Fruit fly (Drosophila melanogaster) whole organism, embryonic: ENCODE measurements around the gene aop.
A peak's percentile ranks its signal among the peaks of the same experiment; 100 is the strongest.

Experiments
- CG10209 ChIP-seq: fragments of 200-800 bp; sonication (Bioruptor generic); optimal IDR thresholded peaks from 3 replicates; lab custom pipeline; 2017; ENCODE audit warnings: missing biosample characterization, mild to moderate bottlenecking, missing genetic modification characterization, missing genetic modification reagents
- CG1024 ChIP-seq: fragments of 200-800 bp; sonication (Bioruptor generic); IDR thresholded peaks from 2 replicates; pipeline ENCODE4 v1.3.6; 2022; ENCODE audit warnings: missing biosample characterization, missing genetic modification characterization
- CG10543 ChIP-seq: fragments of 200-800 bp; sonication (Bioruptor generic); optimal IDR thresholded peaks from 3 replicates; lab custom pipeline; 2017; ENCODE audit warnings: missing biosample characterization, mild to moderate bottlenecking, missing genetic modification characterization, moderate library complexity
- CG14050 ChIP-seq: fragments of 200-800 bp; sonication (Bioruptor generic); IDR thresholded peaks from 3 replicates; pipeline ENCODE4 v1.3.6; 2022; ENCODE audit warnings: missing biosample characterization, missing genetic modification characterization
- CG15269 ChIP-seq: fragments of 200-800 bp; sonication (Bioruptor generic); optimal IDR thresholded peaks from 2 replicates; lab custom pipeline; 2018; ENCODE audit warnings: missing biosample characterization, mild to moderate bottlenecking, missing genetic modification characterization, moderate library complexity
- CG1602 ChIP-seq: fragments of 200-800 bp; sonication (Bioruptor generic); optimal IDR thresholded peaks from 3 replicates; lab custom pipeline; 2016; ENCODE audit warnings: missing biosample characterization, missing genetic modification characterization
- CG2129 ChIP-seq: fragments of 200-800 bp; sonication (Bioruptor generic); IDR thresholded peaks from 2 replicates; pipeline ENCODE4 v1.3.6; 2022; ENCODE audit warnings: missing biosample characterization, missing genetic modification characterization; ENCODE audit not compliant: partially characterized antibody
- CG3163 ChIP-seq: fragments of 200-800 bp; sonication (Bioruptor generic); optimal IDR thresholded peaks from 3 replicates; lab custom pipeline; 2016; ENCODE audit warnings: missing biosample characterization, missing genetic modification characterization
- CG3847 ChIP-seq: fragments of 200-800 bp; sonication (Bioruptor generic); IDR thresholded peaks from 2 replicates; pipeline ENCODE4 v1.3.6; 2022; ENCODE audit warnings: missing biosample characterization, missing genetic modification characterization
- CG4854 ChIP-seq: fragments of 200-800 bp; sonication (Bioruptor generic); optimal IDR thresholded peaks from 2 replicates; lab custom pipeline; 2016; ENCODE audit warnings: missing biosample characterization, missing genetic modification characterization, inconsistent platforms
- CG7372 ChIP-seq: fragments of 200-800 bp; sonication (Bioruptor generic); IDR thresholded peaks from 2 replicates; pipeline ENCODE4 v1.3.6; 2022; ENCODE audit warnings: missing biosample characterization, missing genetic modification characterization
- CG8924 ChIP-seq: fragments of 200-800 bp; optimal IDR thresholded peaks from 3 replicates; lab custom pipeline; 2019; ENCODE audit warnings: missing biosample characterization, mild to moderate bottlenecking, missing genetic modification characterization, moderate library complexity
- CG8944 ChIP-seq: fragments of 200-800 bp; sonication (Bioruptor generic); optimal IDR thresholded peaks from 3 replicates; lab custom pipeline; 2016; ENCODE audit warnings: missing biosample characterization, missing genetic modification characterization
- CrebB ChIP-seq: fragments of 200-800 bp; sonication (Bioruptor generic); optimal IDR thresholded peaks from 3 replicates; lab custom pipeline; 2018; ENCODE audit warnings: missing biosample characterization, mild to moderate bottlenecking, missing genetic modification characterization
- Doc3 ChIP-seq: fragments of 200-800 bp; sonication (Bioruptor generic); IDR thresholded peaks from 3 replicates; pipeline ENCODE4 v1.3.6; 2022; ENCODE audit warnings: missing biosample characterization, missing genetic modification characterization; ENCODE audit not compliant: partially characterized antibody
- Dp ChIP-seq: fragments of 200-800 bp; sonication (Bioruptor generic); optimal IDR thresholded peaks from 2 replicates; lab custom pipeline; 2018; ENCODE audit warnings: missing biosample characterization, mild to moderate bottlenecking, missing genetic modification characterization, moderate library complexity
- Eip74EF ChIP-seq, 2 experiments: fragments of 200-800 bp in 1 of 2; fragments of >200 bp in 1 of 2; sonication (Bioruptor generic) in 1 of 2; optimal IDR thresholded peaks; 2 replicates each; lab custom pipeline; 2017 to 2019; ENCODE audit warnings: missing biosample characterization in 2 of 2, missing genetic modification characterization in 2 of 2, mild to moderate bottlenecking in 1 of 2, moderate library complexity in 1 of 2
- Ets65A ChIP-seq: fragments of 200-800 bp; sonication (Bioruptor generic); peaks from one replicate; lab custom pipeline; 2016; ENCODE audit warnings: missing biosample characterization, missing genetic modification characterization
- H15 ChIP-seq: fragments of 200-800 bp; sonication (Bioruptor generic); IDR thresholded peaks from 3 replicates; pipeline ENCODE4 v1.3.6; 2022; ENCODE audit warnings: missing biosample characterization, missing genetic modification characterization
- H2.0 ChIP-seq: fragments of 200-800 bp; sonication (Bioruptor generic); IDR thresholded peaks from 2 replicates; pipeline ENCODE4 v1.3.6; 2022; ENCODE audit warnings: missing biosample characterization, missing genetic modification characterization
- HLH4C ChIP-seq: fragments of 200-800 bp; sonication (Bioruptor generic); IDR thresholded peaks from 3 replicates; pipeline ENCODE4 v1.3.6; 2022; ENCODE audit warnings: missing biosample characterization, missing genetic modification characterization; ENCODE audit not compliant: partially characterized antibody
- HLH54F ChIP-seq: fragments of 200-800 bp; sonication (Bioruptor generic); optimal IDR thresholded peaks from 3 replicates; lab custom pipeline; 2016; ENCODE audit warnings: missing biosample characterization, missing genetic modification characterization
- Hand ChIP-seq: fragments of 200-800 bp; sonication (Bioruptor generic); optimal IDR thresholded peaks from 2 replicates; lab custom pipeline; 2017; ENCODE audit warnings: mild to moderate bottlenecking, missing biosample characterization, missing genetic modification reagents, missing genetic modification characterization
- Kr ChIP-seq: fragments of 200-800 bp; sonication (Bioruptor generic); optimal IDR thresholded peaks from 2 replicates; lab custom pipeline; 2017; ENCODE audit warnings: missing biosample characterization, mild to moderate bottlenecking, missing genetic modification characterization
- Med ChIP-seq: fragments of 200-800 bp; sonication (Bioruptor generic); peaks from one replicate; lab custom pipeline; 2016; ENCODE audit warnings: missing biosample characterization, missing genetic modification characterization, mild to moderate bottlenecking, inconsistent platforms, moderate library complexity
- NK7.1 ChIP-seq: fragments of 200-800 bp; sonication (Bioruptor generic); optimal IDR thresholded peaks from 3 replicates; lab custom pipeline; 2016; ENCODE audit warnings: missing biosample characterization, missing genetic modification characterization
- Sin3A ChIP-seq: fragments of >200 bp; optimal IDR thresholded peaks from 2 replicates; lab custom pipeline; 2018
- Sry-β ChIP-seq: fragments of 200-800 bp; sonication (Bioruptor generic); optimal IDR thresholded peaks from 2 replicates; lab custom pipeline; 2018; ENCODE audit warnings: missing biosample characterization, mild to moderate bottlenecking, missing genetic modification characterization, moderate library complexity
- Stat92E ChIP-seq, 3 experiments: fragments of >200 bp in 2 of 3; fragments of 200-800 bp in 1 of 3; sonication (Bioruptor generic) in 1 of 3; optimal IDR thresholded peaks; 2 replicates each; lab custom pipeline; 2017 to 2019; ENCODE audit warnings: missing biosample characterization in 3 of 3, missing genetic modification characterization in 3 of 3, mild to moderate bottlenecking in 1 of 3, moderate library complexity in 1 of 3
- Xrp1 ChIP-seq: fragments of 200-800 bp; sonication (Bioruptor generic); IDR thresholded peaks from 2 replicates; pipeline ENCODE4 v1.3.6; 2022; ENCODE audit warnings: missing biosample characterization, missing genetic modification characterization
- az2 ChIP-seq: fragments of 200-800 bp; sonication (Bioruptor generic); optimal IDR thresholded peaks from 3 replicates; lab custom pipeline; 2016; ENCODE audit warnings: missing biosample characterization, missing genetic modification characterization
- bigmax ChIP-seq: fragments of 200-800 bp; sonication (Bioruptor generic); optimal IDR thresholded peaks from 2 replicates; lab custom pipeline; 2018; ENCODE audit warnings: missing biosample characterization, mild to moderate bottlenecking, missing genetic modification characterization
- crol ChIP-seq: fragments of 200-800 bp; sonication (Bioruptor generic); IDR thresholded peaks from 2 replicates; pipeline ENCODE4 v1.3.6; 2022; ENCODE audit warnings: missing biosample characterization, missing genetic modification characterization
- dan ChIP-seq: fragments of 200-800 bp; sonication (Bioruptor generic); IDR thresholded peaks from 2 replicates; pipeline ENCODE4 v1.3.6; 2022; ENCODE audit warnings: missing biosample characterization, missing genetic modification characterization
- disco-r ChIP-seq: fragments of 200-800 bp; sonication (Bioruptor generic); optimal IDR thresholded peaks from 2 replicates; lab custom pipeline; 2016; ENCODE audit warnings: missing biosample characterization, missing genetic modification characterization
- exex ChIP-seq: fragments of 200-800 bp; sonication (Bioruptor generic); optimal IDR thresholded peaks from 4 replicates; lab custom pipeline; 2018; ENCODE audit warnings: missing biosample characterization, mild to moderate bottlenecking, missing genetic modification characterization, moderate library complexity
- hbn ChIP-seq: fragments of 200-800 bp; sonication (Bioruptor generic); IDR thresholded peaks from 2 replicates; pipeline ENCODE4 v1.3.6; 2022; ENCODE audit warnings: missing biosample characterization, missing genetic modification characterization; ENCODE audit not compliant: partially characterized antibody
- kay ChIP-seq: fragments of 200-800 bp; sonication (Bioruptor generic); optimal IDR thresholded peaks from 2 replicates; lab custom pipeline; 2016; ENCODE audit warnings: missing biosample characterization, missing genetic modification characterization
- lbe ChIP-seq: fragments of 200-800 bp; sonication (Bioruptor generic); optimal IDR thresholded peaks from 2 replicates; lab custom pipeline; 2016; ENCODE audit warnings: missing biosample characterization, mild to moderate bottlenecking, missing genetic modification characterization
- nerfin-1 ChIP-seq: fragments of 200-800 bp; sonication (Bioruptor generic); optimal IDR thresholded peaks from 3 replicates; lab custom pipeline; 2019; ENCODE audit warnings: missing biosample characterization, mild to moderate bottlenecking, missing genetic modification characterization, moderate library complexity
- pfk ChIP-seq: fragments of 200-800 bp; sonication (Bioruptor generic); optimal IDR thresholded peaks from 2 replicates; lab custom pipeline; 2018; ENCODE audit warnings: missing biosample characterization, mild to moderate bottlenecking, missing genetic modification characterization, moderate library complexity
- prd ChIP-seq, 3 experiments: fragments of >200 bp in 2 of 3; fragments of 200-800 bp in 1 of 3; sonication (Bioruptor generic) in 1 of 3; optimal IDR thresholded peaks in 2 of 3; IDR thresholded peaks in 1 of 3; 2 replicates in 2 of 3; 3 replicates in 1 of 3; pipeline versions ENCODE4 v1.3.6 to Lab custom; 2017 to 2022; ENCODE audit warnings: missing biosample characterization in 1 of 3, missing genetic modification characterization in 1 of 3
- pzg ChIP-seq: fragments of 200-800 bp; sonication (Bioruptor generic); optimal IDR thresholded peaks from 3 replicates; lab custom pipeline; 2018; ENCODE audit warnings: missing biosample characterization, mild to moderate bottlenecking, missing genetic modification characterization, moderate library complexity
- scrt ChIP-seq: fragments of 200-800 bp; sonication (Bioruptor generic); optimal IDR thresholded peaks from 2 replicates; lab custom pipeline; 2018; ENCODE audit warnings: missing biosample characterization, mild to moderate bottlenecking, missing genetic modification characterization, moderate library complexity
- twi ChIP-seq: fragments of 200-800 bp; optimal IDR thresholded peaks from 2 replicates; lab custom pipeline; 2019; ENCODE audit warnings: missing biosample characterization, mild to moderate bottlenecking, missing genetic modification characterization, moderate library complexity
- vnd ChIP-seq: fragments of 200-800 bp; sonication (Bioruptor generic); IDR thresholded peaks from 3 replicates; pipeline ENCODE4 v1.3.6; 2022; ENCODE audit warnings: missing biosample characterization, missing genetic modification characterization; ENCODE audit not compliant: partially characterized antibody
- vvl ChIP-seq: fragments of 200-800 bp; sonication (Bioruptor generic); IDR thresholded peaks from 2 replicates; pipeline ENCODE4 v1.3.6; 2022; ENCODE audit warnings: missing biosample characterization, missing genetic modification characterization

The aop gene

dm6 chr2L:2226259-2227121 lies 47.9 kb upstream of the aop start, which contains the start of the genes CG15387 and sau (continued):
- no peak for TF ChIP-seq Stat92E (GFP tag; optimal IDR thresholded peaks at IDR 0.05; lab: Kevin White, UChicago)
- TF ChIP-seq CG1024 (GFP tag; lab: Robert Waterston, UW) = peak; percentile 66
- TF ChIP-seq CG4854 = peak; percentile 88
- TF ChIP-seq pfk (GFP tag; lab: Kevin White, UChicago) = peak; percentile 32
- TF ChIP-seq Xrp1 (GFP tag; lab: Robert Waterston, UW) = peak; percentile 88
- TF ChIP-seq CG3163 (GFP tag; lab: Kevin White, UChicago) = peak; percentile 79
- peak; percentile 99 for TF ChIP-seq Ets65A (GFP tag; lab: Kevin White, UChicago)
- peak; percentile 85 for TF ChIP-seq CG15269
- TF ChIP-seq CG10543 = peak; percentile 94
- TF ChIP-seq Sry-β (GFP tag; lab: Kevin White, UChicago) = peak; percentile 50
- TF ChIP-seq az2 (GFP tag; lab: Kevin White, UChicago) = peak; percentile 84
- TF ChIP-seq vvl (GFP tag; lab: Robert Waterston, UW) = peak; percentile 88
- peak; percentile 83 for TF ChIP-seq nerfin-1
- peak in 1 of 2 experiments; percentile 65 for TF ChIP-seq Eip74EF (GFP tag; optimal IDR thresholded peaks at IDR 0.05; lab: Kevin White, UChicago)
- TF ChIP-seq pzg (GFP tag; lab: Kevin White, UChicago) = peak; percentile 71
- peak; percentile 73 for TF ChIP-seq exex (tag; lab: Kevin White, UChicago)
- peak; percentile 16 for TF ChIP-seq Dp (GFP tag; lab: Kevin White, UChicago)
- no peak for TF ChIP-seq dan
- TF ChIP-seq H2.0 (GFP tag; lab: Robert Waterston, UW) = peak; percentile 85
- TF ChIP-seq bigmax (GFP tag; lab: Kevin White, UChicago) = no peak
- peak; percentile 85 for TF ChIP-seq CG8924 (tag; lab: Kevin White, UChicago)
- TF ChIP-seq NK7.1 (GFP tag; lab: Kevin White, UChicago) = peak; percentile 70
- TF ChIP-seq CG1602 = peak; percentile 91
- peak; percentile 99 for TF ChIP-seq Med (GFP tag; lab: Kevin White, UChicago)
- peak; percentile 89 for TF ChIP-seq HLH4C
- peak; percentile 93 for TF ChIP-seq CG8944
- peak; percentile 76; the same call in 2 of the 3 replicates for TF ChIP-seq H15 (GFP tag; lab: Robert Waterston, UW)
- TF ChIP-seq CG3847 (GFP tag; lab: Robert Waterston, UW) = peak; percentile 89
- peak; percentile 93 for TF ChIP-seq HLH54F (GFP tag; lab: Kevin White, UChicago)
- peak; percentile 89 for TF ChIP-seq kay (GFP tag; lab: Kevin White, UChicago)
- no peak for TF ChIP-seq prd (optimal IDR thresholded peaks at IDR 0.05; lab: Kevin White, UChicago)
- TF ChIP-seq prd (GFP tag; IDR thresholded peaks at IDR 0.05; lab: Robert Waterston, UW) = peak; percentile 88
- peak; percentile 78 for TF ChIP-seq twi (tag; lab: Kevin White, UChicago)
- no peak for TF ChIP-seq crol
- TF ChIP-seq CG2129 (GFP tag; lab: Robert Waterston, UW) = peak; percentile 89
- peak; percentile 60 for TF ChIP-seq Sin3A (lab: Kevin White, UChicago)
- TF ChIP-seq Hand = peak; percentile 52
- TF ChIP-seq hbn (GFP tag; lab: Robert Waterston, UW) = peak; percentile 93
- TF ChIP-seq CG10209 (GFP tag; lab: Kevin White, UChicago) = peak; percentile 86
- peak; percentile 97 for TF ChIP-seq Doc3 (GFP tag; lab: Robert Waterston, UW)
- peak; percentile 81 for TF ChIP-seq CrebB (tag; lab: Kevin White, UChicago)
- TF ChIP-seq vnd (GFP tag; lab: Robert Waterston, UW) = peak; percentile 92
- peak; percentile 71 for TF ChIP-seq CG14050 (GFP tag; lab: Robert Waterston, UW)
- peak; percentile 83 for TF ChIP-seq CG7372 (GFP tag; lab: Robert Waterston, UW)
- peak; percentile 71 for TF ChIP-seq scrt (GFP tag; lab: Kevin White, UChicago)
- no peak for TF ChIP-seq Kr (GFP tag; lab: Kevin White, UChicago)
- peak; percentile 84 for TF ChIP-seq disco-r (GFP tag; lab: Kevin White, UChicago)
- peak; percentile 90 for TF ChIP-seq lbe (GFP tag; lab: Kevin White, UChicago)
